Fruit fly (Drosophila melanogaster) whole organism, prepupa: ENCODE data around the gene Gga.

ENCODE experiments used
- CG3032 ChIP-seq: fragments of 200-800 bp; optimal IDR thresholded peaks from 2 replicates; lab custom pipeline; 2019; ENCODE audit warnings: missing biosample characterization, mild to moderate bottlenecking, missing genetic modification characterization, moderate library complexity
- CG34406 ChIP-seq: fragments of 200-800 bp; sonication (Bioruptor generic); optimal IDR thresholded peaks from 3 replicates; lab custom pipeline; 2016; ENCODE audit warnings: missing biosample characterization, missing genetic modification characterization
- CG8319 ChIP-seq: fragments of 200-800 bp; sonication (Bioruptor generic); optimal IDR thresholded peaks from 3 replicates; lab custom pipeline; 2016; ENCODE audit warnings: missing biosample characterization, missing genetic modification characterization
- Eip75B ChIP-seq: fragments of 200-800 bp; sonication (Bioruptor generic); optimal IDR thresholded peaks from 3 replicates; lab custom pipeline; 2016; ENCODE audit warnings: missing biosample characterization, missing genetic modification characterization
- Eip78C ChIP-seq: fragments of 200-800 bp; sonication (Bioruptor generic); peaks from one replicate; lab custom pipeline; 2016; ENCODE audit warnings: missing biosample characterization, missing genetic modification characterization
- Ets21C ChIP-seq: fragments of 200-800 bp; sonication (Bioruptor generic); optimal IDR thresholded peaks from 3 replicates; lab custom pipeline; 2016; ENCODE audit warnings: missing biosample characterization, missing genetic modification characterization
- Lpt ChIP-seq: fragments of 200-800 bp; sonication (Bioruptor generic); optimal IDR thresholded peaks from 3 replicates; lab custom pipeline; 2016; ENCODE audit warnings: missing biosample characterization, missing genetic modification characterization
- OdsH ChIP-seq: fragments of 200-800 bp; sonication (Bioruptor generic); optimal IDR thresholded peaks from 3 replicates; lab custom pipeline; 2016; ENCODE audit warnings: missing biosample characterization, missing genetic modification characterization
- dac ChIP-seq: fragments of 200-800 bp; sonication (Bioruptor generic); optimal IDR thresholded peaks from 2 replicates; lab custom pipeline; 2017; ENCODE audit warnings: missing biosample characterization, mild to moderate bottlenecking, missing genetic modification characterization
- fkh ChIP-seq: fragments of 200-800 bp; sonication (Bioruptor generic); optimal IDR thresholded peaks from 3 replicates; lab custom pipeline; 2017; ENCODE audit warnings: missing biosample characterization, mild to moderate bottlenecking, missing genetic modification characterization, moderate library complexity
- lz ChIP-seq: fragments of 200-800 bp; sonication (Bioruptor generic); optimal IDR thresholded peaks from 3 replicates; lab custom pipeline; 2016; ENCODE audit warnings: missing biosample characterization, missing genetic modification characterization
- spab ChIP-seq: fragments of 200-800 bp; sonication (Bioruptor generic); optimal IDR thresholded peaks from 2 replicates; lab custom pipeline; 2017; ENCODE audit warnings: missing biosample characterization, mild to moderate bottlenecking, missing genetic modification characterization, missing genetic modification reagents

- no peak for TF ChIP-seq dac
- no peak for TF ChIP-seq Eip78C (GFP tag; lab: Kevin White, UChicago)
- TF ChIP-seq Lpt (GFP tag; lab: Kevin White, UChicago), result no peak
- TF ChIP-seq fkh (GFP tag; lab: Kevin White, UChicago), result no peak
- no peak for TF ChIP-seq spab (GFP tag; lab: Kevin White, UChicago)
- no peak for TF ChIP-seq CG8319 (GFP tag; lab: Kevin White, UChicago)
- no peak for TF ChIP-seq Eip75B (GFP tag; lab: Kevin White, UChicago)
- TF ChIP-seq lz (GFP tag; lab: Kevin White, UChicago), result no peak
- TF ChIP-seq OdsH (GFP tag; lab: Kevin White, UChicago), result no peak
- no peak for TF ChIP-seq Ets21C (GFP tag; lab: Kevin White, UChicago)
- no peak for TF ChIP-seq CG34406 (GFP tag; lab: Kevin White, UChicago)
- no peak for TF ChIP-seq CG3032 (tag; lab: Kevin White, UChicago)
These were observed 5.0 kb downstream of the Gga start, which contains the start of gene Lst8 for dm6 chrX:9605783-9606182.
